Fruit fly (Drosophila melanogaster) whole organism, embryonic: ENCODE measurements around the gene CG14277.

Source experiments
- Awh ChIP-seq: fragments of 200-800 bp; sonication (Bioruptor generic); IDR thresholded peaks from 2 replicates; pipeline ENCODE4, ENCODE4 v1.3.6; 2022; ENCODE audit warnings: missing biosample characterization, missing genetic modification characterization
- BtbVII ChIP-seq: fragments of 200-800 bp; sonication (Bioruptor generic); optimal IDR thresholded peaks from 3 replicates; lab custom pipeline; 2017; ENCODE audit warnings: missing biosample characterization, mild to moderate bottlenecking, missing genetic modification characterization
- CG11247 ChIP-seq: fragments of 200-800 bp; sonication (Bioruptor generic); IDR thresholded peaks from 2 replicates; pipeline ENCODE4 v1.3.6; 2022; ENCODE audit warnings: missing biosample characterization, missing genetic modification characterization
- CG12769 ChIP-seq: fragments of 200-800 bp; sonication (Bioruptor generic); optimal IDR thresholded peaks from 2 replicates; lab custom pipeline; 2019; ENCODE audit warnings: missing biosample characterization, mild to moderate bottlenecking, missing genetic modification characterization, moderate library complexity
- CG13424 ChIP-seq: fragments of 200-800 bp; sonication (Bioruptor generic); optimal IDR thresholded peaks from 2 replicates; lab custom pipeline; 2019; ENCODE audit warnings: missing biosample characterization, mild to moderate bottlenecking, missing genetic modification characterization, moderate library complexity
- CG17568 ChIP-seq: fragments of 200-800 bp; sonication (Bioruptor generic); optimal IDR thresholded peaks from 2 replicates; lab custom pipeline; 2018; ENCODE audit warnings: missing biosample characterization, mild to moderate bottlenecking, missing genetic modification characterization, moderate library complexity
- CG2199 ChIP-seq: fragments of 200-800 bp; sonication (Bioruptor generic); IDR thresholded peaks from 3 replicates; pipeline ENCODE4 v1.3.6; 2022; ENCODE audit warnings: missing biosample characterization, missing genetic modification characterization
- CG31365 ChIP-seq: fragments of 200-800 bp; sonication (Bioruptor generic); optimal IDR thresholded peaks from 2 replicates; lab custom pipeline; 2018; ENCODE audit warnings: missing biosample characterization, mild to moderate bottlenecking, missing genetic modification characterization
- CG32772 ChIP-seq: fragments of 200-800 bp; sonication (Bioruptor generic); IDR thresholded peaks from 2 replicates; pipeline ENCODE4 v1.3.6; 2022; ENCODE audit warnings: missing biosample characterization, missing genetic modification characterization
- CG3847 ChIP-seq: fragments of 200-800 bp; sonication (Bioruptor generic); IDR thresholded peaks from 2 replicates; pipeline ENCODE4 v1.3.6; 2022; ENCODE audit warnings: missing biosample characterization, missing genetic modification characterization
- CG4360 ChIP-seq: fragments of 200-800 bp; sonication (Bioruptor generic); IDR thresholded peaks from 2 replicates; pipeline ENCODE4 v1.3.6; 2022; ENCODE audit warnings: missing biosample characterization, missing genetic modification characterization
- CG6175 ChIP-seq: fragments of 200-800 bp; sonication (Bioruptor generic); IDR thresholded peaks from 3 replicates; pipeline ENCODE4 v1.3.6; 2022; ENCODE audit warnings: missing biosample characterization, missing genetic modification characterization
- CG7987 ChIP-seq: fragments of 200-800 bp; sonication (Bioruptor generic); optimal IDR thresholded peaks from 2 replicates; lab custom pipeline; 2018; ENCODE audit warnings: missing biosample characterization, mild to moderate bottlenecking, missing genetic modification characterization, moderate library complexity
- CG9932 ChIP-seq: fragments of 200-800 bp; sonication (Bioruptor generic); IDR thresholded peaks from 2 replicates; pipeline ENCODE4 v1.3.6; 2022; ENCODE audit warnings: missing biosample characterization, missing genetic modification characterization
- Dll ChIP-seq: fragments of 200-800 bp; sonication (Bioruptor generic); IDR thresholded peaks from 4 replicates; pipeline ENCODE4 v1.3.6; 2022; ENCODE audit warnings: missing biosample characterization, missing genetic modification characterization; ENCODE audit not compliant: partially characterized antibody
- E2f1 ChIP-seq: fragments of 200-800 bp; sonication (Bioruptor generic); IDR thresholded peaks from 2 replicates; pipeline ENCODE4 v1.3.6; 2022; ENCODE audit warnings: missing biosample characterization, missing genetic modification characterization
- HmgD ChIP-seq: fragments of 200-800 bp; sonication (Bioruptor generic); optimal IDR thresholded peaks from 3 replicates; lab custom pipeline; 2016; ENCODE audit warnings: missing biosample characterization, missing genetic modification characterization
- Jarid2 ChIP-seq: fragments of 200-800 bp; sonication (Bioruptor generic); optimal IDR thresholded peaks from 3 replicates; lab custom pipeline; 2017; ENCODE audit warnings: mild to moderate bottlenecking, missing biosample characterization, missing genetic modification reagents, missing genetic modification characterization
- Mad ChIP-seq: fragments of 200-800 bp; sonication (Bioruptor generic); optimal IDR thresholded peaks from 2 replicates; lab custom pipeline; 2016; ENCODE audit warnings: missing biosample characterization, missing genetic modification characterization
- Med ChIP-seq: fragments of 200-800 bp; sonication (Bioruptor generic); peaks from one replicate; lab custom pipeline; 2016; ENCODE audit warnings: missing biosample characterization, missing genetic modification characterization, mild to moderate bottlenecking, inconsistent platforms, moderate library complexity
- Mes4 ChIP-seq: fragments of 200-800 bp; sonication (Bioruptor generic); optimal IDR thresholded peaks from 2 replicates; lab custom pipeline; 2016; ENCODE audit warnings: missing biosample characterization, missing genetic modification characterization
- Myb ChIP-seq: fragments of 200-800 bp; sonication (Bioruptor generic); optimal IDR thresholded peaks from 2 replicates; lab custom pipeline; 2016; ENCODE audit warnings: missing biosample characterization, missing genetic modification characterization
- Nf-YB ChIP-seq: fragments of 200-800 bp; sonication (Bioruptor generic); optimal IDR thresholded peaks from 3 replicates; lab custom pipeline; 2019; ENCODE audit warnings: missing biosample characterization, mild to moderate bottlenecking, missing genetic modification characterization, moderate library complexity
- Ravus ChIP-seq: fragments of 200-800 bp; sonication (Bioruptor generic); IDR thresholded peaks from 2 replicates; pipeline ENCODE4 v1.3.6; 2022; ENCODE audit warnings: missing biosample characterization, missing genetic modification characterization
- Rx ChIP-seq: fragments of 200-800 bp; sonication (Bioruptor generic); IDR thresholded peaks from 2 replicates; pipeline ENCODE4 v1.3.6; 2022; ENCODE audit warnings: missing biosample characterization, missing genetic modification characterization
- Six4 ChIP-seq: fragments of 200-800 bp; sonication (Bioruptor generic); optimal IDR thresholded peaks from 2 replicates; lab custom pipeline; 2016; ENCODE audit warnings: missing biosample characterization, missing genetic modification characterization
- YL-1 ChIP-seq: fragments of 200-800 bp; sonication (Bioruptor generic); optimal IDR thresholded peaks from 3 replicates; lab custom pipeline; 2017; ENCODE audit warnings: missing biosample characterization, mild to moderate bottlenecking, missing genetic modification characterization
- bowl ChIP-seq: fragments of 200-800 bp; sonication (Bioruptor generic); IDR thresholded peaks from 2 replicates; pipeline ENCODE4 v1.3.6; 2022; ENCODE audit warnings: missing biosample characterization, missing genetic modification characterization
- cas ChIP-seq: fragments of 200-800 bp; sonication (Bioruptor generic); IDR thresholded peaks from 2 replicates; pipeline ENCODE4 v1.3.6; 2022; ENCODE audit warnings: missing biosample characterization, missing genetic modification characterization
- caup ChIP-seq: fragments of 200-800 bp; sonication (Bioruptor generic); optimal IDR thresholded peaks from 3 replicates; lab custom pipeline; 2017; ENCODE audit warnings: missing biosample characterization, mild to moderate bottlenecking, missing genetic modification characterization, moderate library complexity; ENCODE audit not compliant: severe bottlenecking
- crol ChIP-seq: fragments of 200-800 bp; sonication (Bioruptor generic); IDR thresholded peaks from 2 replicates; pipeline ENCODE4 v1.3.6; 2022; ENCODE audit warnings: missing biosample characterization, missing genetic modification characterization
- dpn ChIP-seq, 2 experiments: fragments of 200-800 bp; sonication (Bioruptor generic); optimal IDR thresholded peaks; 3 replicates each; lab custom pipeline; 2016; ENCODE audit warnings: missing biosample characterization in 2 of 2, missing genetic modification characterization in 2 of 2
- esg ChIP-seq: fragments of 200-800 bp; sonication (Bioruptor generic); conservative IDR thresholded peaks from 2 replicates; pipeline ENCODE4 v1.3.6; 2022; ENCODE audit warnings: missing biosample characterization, missing genetic modification characterization
- exex ChIP-seq: fragments of 200-800 bp; sonication (Bioruptor generic); optimal IDR thresholded peaks from 4 replicates; lab custom pipeline; 2018; ENCODE audit warnings: missing biosample characterization, mild to moderate bottlenecking, missing genetic modification characterization, moderate library complexity
- gfzf ChIP-seq: fragments of 200-800 bp; sonication (Bioruptor generic); optimal IDR thresholded peaks from 2 replicates; lab custom pipeline; 2016; ENCODE audit warnings: missing biosample characterization, mild to moderate bottlenecking, missing genetic modification characterization, moderate library complexity
- gsb-n ChIP-seq: fragments of 200-800 bp; sonication (Bioruptor generic); optimal IDR thresholded peaks from 3 replicates; lab custom pipeline; 2018; ENCODE audit warnings: missing biosample characterization, mild to moderate bottlenecking, missing genetic modification characterization
- mam ChIP-seq: fragments of 200-800 bp; sonication (Bioruptor generic); optimal IDR thresholded peaks from 3 replicates; lab custom pipeline; 2016; ENCODE audit warnings: missing biosample characterization, missing genetic modification characterization
- pan ChIP-seq, 4 experiments: fragments of >200 bp in 3 of 4; fragments of 200-800 bp in 1 of 4; sonication (Bioruptor generic) in 1 of 4; optimal IDR thresholded peaks in 3 of 4; IDR thresholded peaks in 1 of 4; 2 replicates each; pipeline versions ENCODE4 v1.3.6 to Lab custom; 2017 to 2022; ENCODE audit warnings: missing biosample characterization in 2 of 4, missing genetic modification characterization in 2 of 4, mixed read lengths in 1 of 4
- pb ChIP-seq: fragments of 200-800 bp; sonication (Bioruptor generic); optimal IDR thresholded peaks from 3 replicates; lab custom pipeline; 2016; ENCODE audit warnings: missing biosample characterization, missing genetic modification characterization
- salm ChIP-seq: fragments of 200-800 bp; sonication (Bioruptor generic); optimal IDR thresholded peaks from 2 replicates; lab custom pipeline; 2018; ENCODE audit warnings: missing biosample characterization, mild to moderate bottlenecking, missing genetic modification characterization
- sc ChIP-seq, 3 experiments: fragments of >200 bp in 2 of 3; fragments of 200-800 bp in 1 of 3; sonication (Bioruptor generic) in 1 of 3; optimal IDR thresholded peaks; 2 replicates in 2 of 3; 3 replicates in 1 of 3; lab custom pipeline; 2017; ENCODE audit warnings: mild to moderate bottlenecking in 1 of 3, missing biosample characterization in 1 of 3, missing genetic modification characterization in 1 of 3, missing genetic modification reagents in 1 of 3
- sd ChIP-seq: fragments of 200-800 bp; sonication (Bioruptor generic); optimal IDR thresholded peaks from 3 replicates; lab custom pipeline; 2018; ENCODE audit warnings: missing biosample characterization, mild to moderate bottlenecking, missing genetic modification characterization, moderate library complexity
- sens ChIP-seq: fragments of 200-800 bp; sonication (Bioruptor generic); peaks from one replicate; lab custom pipeline; 2016; ENCODE audit warnings: missing biosample characterization, missing genetic modification characterization
- slbo ChIP-seq: fragments of 200-800 bp; sonication (Bioruptor generic); IDR thresholded peaks from 2 replicates; pipeline ENCODE4 v1.3.6; 2022; ENCODE audit warnings: missing biosample characterization, missing genetic modification characterization
- stwl ChIP-seq: fragments of 200-800 bp; sonication (Bioruptor generic); optimal IDR thresholded peaks from 3 replicates; lab custom pipeline; 2018; ENCODE audit warnings: missing biosample characterization, mild to moderate bottlenecking, missing genetic modification characterization, moderate library complexity
- ttk ChIP-seq: fragments of 200-800 bp; sonication (Bioruptor generic); IDR thresholded peaks from 2 replicates; pipeline ENCODE4 v2.1.2; 2022; ENCODE audit warnings: missing biosample characterization, missing genetic modification characterization
- usp ChIP-seq: fragments of >200 bp; optimal IDR thresholded peaks from 2 replicates; lab custom pipeline; 2017; ENCODE audit warnings: missing biosample characterization, missing genetic modification characterization
- vfl ChIP-seq: fragments of 200-800 bp; sonication (Bioruptor generic); optimal IDR thresholded peaks from 2 replicates; lab custom pipeline; 2016; ENCODE audit warnings: missing biosample characterization, missing genetic modification characterization
- zfh1 ChIP-seq: fragments of 200-800 bp; sonication (Bioruptor generic); IDR thresholded peaks from 3 replicates; pipeline ENCODE4 v1.3.6; 2022; ENCODE audit warnings: missing biosample characterization, missing genetic modification characterization

Gene CG14277

dm6 chr2L:8233571-8233970 lies 8.7 kb upstream of the CG14277 start (continued):
- TF ChIP-seq caup (GFP tag; lab: Kevin White, UChicago) (peak; percentile 37), CG7987 (GFP tag; lab: Kevin White, UChicago) (peak; percentile 23), CG12769 (tag; lab: Kevin White, UChicago) (peak; percentile 12), pan (optimal IDR thresholded peaks at IDR 0.05; lab: Kevin White, UChicago) (no peak), pan (GFP tag; optimal IDR thresholded peaks at IDR 0.05 in 1 of 2, IDR thresholded peaks at IDR 0.05 in 1 of 2) (no peak), Med (peak; percentile 28), exex (tag; lab: Kevin White, UChicago) (peak; percentile 2), BtbVII (GFP tag; lab: Kevin White, UChicago) (peak; percentile 30), crol (GFP tag; lab: Robert Waterston, UW) (peak; percentile 47; the same call in 1 of the 2 replicates)

dm6 chr2L:8239032-8239650 lies 3.1 kb upstream of the CG14277 start:
- TF ChIP-seq HmgD (no peak), CG6175 (GFP tag; lab: Robert Waterston, UW) (no peak), Jarid2 (no peak), CG9932 (GFP tag; lab: Robert Waterston, UW) (no peak), salm (tag; lab: Kevin White, UChicago) (no peak), CG17568 (no peak), CG32772 (GFP tag; lab: Robert Waterston, UW) (no peak), vfl (GFP tag; lab: Kevin White, UChicago) (no peak), YL-1 (GFP tag; lab: Kevin White, UChicago) (no peak), sd (peak; percentile 96), CG4360 (GFP tag; lab: Robert Waterston, UW) (peak; percentile 72), CG3847 (GFP tag; lab: Robert Waterston, UW) (no peak), Myb (GFP tag; lab: Kevin White, UChicago) (no peak), stwl (tag; lab: Kevin White, UChicago) (no peak), sens (GFP tag; lab: Kevin White, UChicago) (no peak), Nf-YB (GFP tag; lab: Kevin White, UChicago) (no peak), ttk (GFP tag; lab: Robert Waterston, UW) (no peak), slbo (GFP tag; lab: Robert Waterston, UW) (no peak), Mad (GFP tag; lab: Kevin White, UChicago) (no peak), cas (GFP tag; lab: Robert Waterston, UW) (no peak), Rx (GFP tag; lab: Robert Waterston, UW) (no peak), gsb-n (tag; lab: Kevin White, UChicago) (no peak), Awh (GFP tag; lab: Robert Waterston, UW) (no peak), bowl (GFP tag; lab: Robert Waterston, UW) (no peak), E2f1 (no peak), pb (GFP tag; lab: Kevin White, UChicago) (no peak), Ravus (GFP tag; lab: Robert Waterston, UW) (no peak), gfzf (GFP tag; lab: Kevin White, UChicago) (no peak), Dll (no peak), CG2199 (GFP tag; lab: Robert Waterston, UW) (no peak), sc (optimal IDR thresholded peaks at IDR 0.05; lab: Kevin White, UChicago) (no peak), sc (GFP tag; optimal IDR thresholded peaks at IDR 0.05; lab: Kevin White, UChicago) (no peak), CG13424 (tag; lab: Kevin White, UChicago) (no peak), Mes4 (GFP tag; lab: Kevin White, UChicago) (no peak), usp (no peak), CG11247 (no peak), esg (GFP tag; lab: Robert Waterston, UW) (no peak), zfh1 (no peak), CG31365 (tag; lab: Kevin White, UChicago) (no peak), Six4 (GFP tag; lab: Kevin White, UChicago) (no peak), mam (GFP tag; lab: Kevin White, UChicago) (no peak), dpn (GFP tag; optimal IDR thresholded peaks at IDR 0.05; lab: Kevin White, UChicago) (no peak)
